Fruit fly (Drosophila melanogaster): ENCODE data around the gene CG42327.

The CG42327 gene

DNA sequence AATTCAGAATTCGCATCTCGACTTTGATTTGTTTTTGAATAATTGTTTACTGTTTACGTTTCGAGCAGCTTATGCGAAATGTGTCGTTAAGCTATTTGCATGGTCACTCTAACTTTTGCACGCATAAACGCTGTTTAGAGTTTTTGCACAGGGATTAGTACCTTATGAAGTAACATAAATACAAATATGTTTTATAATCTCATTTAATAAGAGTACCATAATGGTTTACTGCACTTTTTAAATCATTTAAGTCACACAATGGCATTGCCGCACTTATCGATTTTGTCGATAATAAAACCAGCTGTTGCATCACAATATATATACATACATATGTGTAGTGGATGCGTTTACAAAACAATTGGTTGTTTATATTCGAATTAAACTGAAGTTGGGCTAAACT is 29.4 kb upstream of the CG42327 start, which contains the start of the genes CG6813 and CG18764 (continued):
- TF ChIP-seq insv (GFP tag; optimal IDR thresholded peaks at IDR 0.05) (no peak), CG12219 (GFP tag; optimal IDR thresholded peaks at IDR 0.05) (no peak), CG7745 (tag; optimal IDR thresholded peaks at IDR 0.05) (no peak), Ravus (GFP tag; IDR thresholded peaks at IDR 0.05) (no peak), CG13287 (GFP tag; IDR thresholded peaks at IDR 0.05; ENCODE audit: partially characterized antibody) (peak; percentile 49), Hr78 (GFP tag; optimal IDR thresholded peaks at IDR 0.05) (no peak), br (optimal IDR thresholded peaks at IDR 0.05) (no peak), CG13296 (GFP tag; optimal IDR thresholded peaks at IDR 0.05) (no peak), HLH4C (GFP tag; IDR thresholded peaks at IDR 0.05; ENCODE audit: partially characterized antibody) (peak; percentile 41; the same call in 1 of the 3 replicates), chinmo (GFP tag; IDR thresholded peaks at IDR 0.05; ENCODE audit: partially characterized antibody) (peak; percentile 43; the same call in 1 of the 4 replicates), CG4820 (GFP tag; optimal IDR thresholded peaks at IDR 0.05) (peak; percentile 34), crc (GFP tag; optimal IDR thresholded peaks at IDR 0.05) (no peak), trem (tag; optimal IDR thresholded peaks at IDR 0.05) (peak; percentile 21), CG6689 (GFP tag; IDR thresholded peaks at IDR 0.05) (no peak), eyg (GFP tag; optimal IDR thresholded peaks at IDR 0.05) (no peak), stc (GFP tag; IDR thresholded peaks at IDR 0.05) (no peak), esg (GFP tag; conservative IDR thresholded peaks at IDR 0.05) (no peak), CG6654 (GFP tag; optimal IDR thresholded peaks at IDR 0.05) (no peak), Doc3 (GFP tag; IDR thresholded peaks at IDR 0.05; ENCODE audit: partially characterized antibody) (peak; percentile 26; the same call in 1 of the 3 replicates), Oli (tag; optimal IDR thresholded peaks at IDR 0.05) (no peak), bcd (GFP tag; optimal IDR thresholded peaks at IDR 0.05) (no peak), eve (GFP tag; optimal IDR thresholded peaks at IDR 0.05) (no peak), HLHmδ (GFP tag; optimal IDR thresholded peaks at IDR 0.05) (no peak), btn (GFP tag; optimal IDR thresholded peaks at IDR 0.05) (no peak), usp (GFP tag; optimal IDR thresholded peaks at IDR 0.05) (no peak), Trl (optimal IDR thresholded peaks at IDR 0.05) (no peak), Trl (GFP tag; optimal IDR thresholded peaks at IDR 0.05) (no peak), CG2120 (GFP tag; optimal IDR thresholded peaks at IDR 0.05) (peak; percentile 30), cg (GFP tag; optimal IDR thresholded peaks at IDR 0.05) (no peak), Dek (tag; optimal IDR thresholded peaks at IDR 0.05) (no peak), Dp (GFP tag; optimal IDR thresholded peaks at IDR 0.05) (peak; percentile 52), nau (GFP tag; optimal IDR thresholded peaks at IDR 0.05) (no peak), CG3995 (GFP tag; optimal IDR thresholded peaks at IDR 0.05) (peak; percentile 67), row (GFP tag; IDR thresholded peaks at IDR 0.05) (peak; percentile 35; the same call in 1 of the 3 replicates), fu2 (GFP tag; optimal IDR thresholded peaks at IDR 0.05) (no peak), BEAF-32 (GFP tag; optimal IDR thresholded peaks at IDR 0.05) (peak; percentile 27), gfzf (GFP tag; optimal IDR thresholded peaks at IDR 0.05) (peak; percentile 45), D19A (tag; optimal IDR thresholded peaks at IDR 0.05) (no peak), wek (GFP tag; optimal IDR thresholded peaks at IDR 0.05) (no peak), CG12236 (GFP tag; optimal IDR thresholded peaks at IDR 0.05) (no peak), pzg (GFP tag; optimal IDR thresholded peaks at IDR 0.05) (peak; percentile 38), vvl (GFP tag; IDR thresholded peaks at IDR 0.05) (no peak), ind (GFP tag; optimal IDR thresholded peaks at IDR 0.05) (no peak), sens (GFP tag) (peak; percentile 69), CG7963 (GFP tag; IDR thresholded peaks at IDR 0.05; ENCODE audit: partially characterized antibody) (no peak), Aef1 (GFP tag; IDR thresholded peaks at IDR 0.05) (no peak), CG6813 (GFP tag; optimal IDR thresholded peaks at IDR 0.05) (no peak), pb (GFP tag; optimal IDR thresholded peaks at IDR 0.05) (no peak), CG4854 (GFP tag; optimal IDR thresholded peaks at IDR 0.05) (no peak), CG9437 (GFP tag; optimal IDR thresholded peaks at IDR 0.05) (peak; percentile 97), Ada2b (GFP tag; IDR thresholded peaks at IDR 0.05) (no peak), kah (GFP tag; optimal IDR thresholded peaks at IDR 0.05) (no peak)
